Worm (Caenorhabditis elegans) whole organism, young adult: ENCODE measurements around the gene nadk-2.

Experiments used
- B0035.1 ChIP-seq: sonication (generic microtip); optimal IDR thresholded peaks from 2 replicates; lab custom pipeline; 2016; ENCODE audit warnings: missing genetic modification characterization, mild to moderate bottlenecking, missing compliant biosample characterization, missing genotype, missing genetic modification reagents
- F10E7.11 ChIP-seq: sonication (generic microtip); optimal IDR thresholded peaks from 2 replicates; lab custom pipeline; 2017; ENCODE audit warnings: mild to moderate bottlenecking, missing genetic modification characterization, moderate library complexity, missing compliant biosample characterization
- F37B4.10 ChIP-seq: fragments of 200-800 bp; sonication (Bioruptor generic); IDR thresholded peaks from 2 replicates; pipeline ENCODE4 v1.3.6; 2022; ENCODE audit warnings: missing genetic modification characterization, missing compliant biosample characterization
- K12H6.12 ChIP-seq: fragments of 200-800 bp; sonication (Bioruptor generic); optimal IDR thresholded peaks from 2 replicates; lab custom pipeline; 2018; ENCODE audit warnings: mild to moderate bottlenecking, missing genetic modification characterization, missing compliant biosample characterization
- Y67H2A.10 ChIP-seq: fragments of 200-800 bp; sonication (Bioruptor generic); conservative IDR thresholded peaks from 2 replicates; pipeline ENCODE4 v1.3.6; 2022; ENCODE audit warnings: missing genetic modification reagents, missing genetic modification characterization, missing compliant biosample characterization
- akir-1 ChIP-seq: fragments of 200-800 bp; sonication (Bioruptor generic); optimal IDR thresholded peaks from 2 replicates; lab custom pipeline; 2018; ENCODE audit warnings: mild to moderate bottlenecking, missing genetic modification characterization, moderate library complexity, missing compliant biosample characterization
- athp-1 ChIP-seq: sonication (generic microtip); optimal IDR thresholded peaks from 2 replicates; lab custom pipeline; 2017; ENCODE audit warnings: mild to moderate bottlenecking, missing genetic modification characterization, missing compliant biosample characterization
- attf-6 ChIP-seq: fragments of 200-800 bp; sonication (Bioruptor generic); IDR thresholded peaks from 2 replicates; pipeline ENCODE4 v1.3.6; 2022; ENCODE audit warnings: missing genetic modification reagents, missing genetic modification characterization, missing compliant biosample characterization
- ccch-3 ChIP-seq: fragments of 200-800 bp; sonication (Bioruptor generic); optimal IDR thresholded peaks from 2 replicates; lab custom pipeline; 2018; ENCODE audit warnings: mild to moderate bottlenecking, missing genetic modification characterization, missing compliant biosample characterization
- cebp-1 ChIP-seq, 2 experiments: fragments of 200-800 bp in 1 of 2; sonication (Bioruptor generic) in 1 of 2; sonication (generic microtip) in 1 of 2; IDR thresholded peaks in 1 of 2; optimal IDR thresholded peaks in 1 of 2; 2 replicates each; pipeline versions ENCODE4 v1.3.6 to Lab custom; 2017 to 2022; ENCODE audit warnings: missing compliant biosample characterization in 2 of 2, missing genetic modification characterization in 2 of 2, mild to moderate bottlenecking in 1 of 2, missing genetic modification reagents in 1 of 2, moderate library complexity in 1 of 2
- efl-1 ChIP-seq: fragments of 150-350 bp; optimal IDR thresholded peaks from 2 replicates; lab custom pipeline; 2014; ENCODE audit warnings: missing biosample characterization, missing genetic modification reagents, missing genetic modification characterization
- egrh-3 ChIP-seq: fragments of 200-800 bp; sonication (Bioruptor generic); IDR thresholded peaks from 2 replicates; pipeline ENCODE4 v1.3.6; 2022; ENCODE audit warnings: missing genetic modification reagents, missing genetic modification characterization, missing compliant biosample characterization
- ekl-4 ChIP-seq: fragments of 200-800 bp; sonication (Bioruptor generic); IDR thresholded peaks from 2 replicates; pipeline ENCODE4 v1.3.6; 2022; ENCODE audit warnings: missing genetic modification reagents, missing genetic modification characterization, missing compliant biosample characterization
- ets-4 ChIP-seq: fragments of 200-800 bp; sonication (Bioruptor generic); optimal IDR thresholded peaks from 2 replicates; lab custom pipeline; 2018; ENCODE audit warnings: mild to moderate bottlenecking, missing genetic modification characterization, missing compliant biosample characterization
- hlh-26 ChIP-seq: fragments of 200-800 bp; sonication (Bioruptor generic); conservative IDR thresholded peaks from 2 replicates; pipeline ENCODE4 v1.3.6; 2022; ENCODE audit warnings: missing genetic modification reagents, missing genetic modification characterization, missing compliant biosample characterization
- hmg-1.2 ChIP-seq: fragments of 200-800 bp; sonication (Bioruptor generic); IDR thresholded peaks from 2 replicates; pipeline ENCODE4 v1.3.6; 2022; ENCODE audit warnings: missing genetic modification reagents, missing genetic modification characterization, missing compliant biosample characterization
- hrde-1 ChIP-seq: sonication (generic microtip); optimal IDR thresholded peaks from 2 replicates; lab custom pipeline; 2016; ENCODE audit warnings: missing genetic modification characterization, mild to moderate bottlenecking, missing compliant biosample characterization, moderate library complexity, missing genotype, missing genetic modification reagents, borderline replicate concordance
- lag-1 ChIP-seq: fragments of 200-800 bp; sonication (Bioruptor generic); IDR thresholded peaks from 2 replicates; pipeline ENCODE4 v1.3.6; 2022; ENCODE audit warnings: missing genetic modification reagents, missing genetic modification characterization, missing compliant biosample characterization
- lin-26 ChIP-seq: fragments of 200-800 bp; sonication (Bioruptor generic); IDR thresholded peaks from 2 replicates; pipeline ENCODE4 v1.3.6; 2022; ENCODE audit warnings: missing genetic modification reagents, missing genetic modification characterization, missing compliant biosample characterization
- lin-35 ChIP-seq, 3 experiments: fragments of 150-350 bp in 2 of 3; sonication (generic microtip) in 1 of 3; optimal IDR thresholded peaks; 2 replicates each; lab custom pipeline; 2014 to 2018; ENCODE audit warnings: missing biosample characterization in 3 of 3, missing genetic modification characterization in 3 of 3, missing genetic modification reagents in 3 of 3
- lin-40 ChIP-seq: sonication (generic microtip); optimal IDR thresholded peaks from 2 replicates; lab custom pipeline; 2016; ENCODE audit warnings: missing genetic modification characterization, mild to moderate bottlenecking, missing compliant biosample characterization, missing genotype, missing genetic modification reagents
- madf-10 ChIP-seq: sonication (generic microtip); optimal IDR thresholded peaks from 2 replicates; lab custom pipeline; 2016; ENCODE audit warnings: mild to moderate bottlenecking, missing genetic modification characterization, missing compliant biosample characterization
- mcd-1 ChIP-seq: fragments of 200-800 bp; sonication (Bioruptor generic); IDR thresholded peaks from 2 replicates; pipeline ENCODE4 v1.3.6; 2022; ENCODE audit warnings: missing genetic modification reagents, missing genetic modification characterization, missing compliant biosample characterization
- nhr-80 ChIP-seq: sonication (generic microtip); optimal IDR thresholded peaks from 2 replicates; lab custom pipeline; 2016; ENCODE audit warnings: missing genetic modification characterization, missing compliant biosample characterization
- nhr-90 ChIP-seq: sonication (generic microtip); optimal IDR thresholded peaks from 2 replicates; lab custom pipeline; 2016; ENCODE audit warnings: missing genotype, mild to moderate bottlenecking, missing genetic modification characterization, missing compliant biosample characterization
- rec-8 ChIP-seq, 2 experiments: sonication (generic microtip); optimal IDR thresholded peaks; 2 replicates each; lab custom pipeline; 2016; ENCODE audit warnings: mild to moderate bottlenecking in 2 of 2, missing genetic modification characterization in 2 of 2, missing genetic modification reagents in 2 of 2, missing genotype in 2 of 2, missing biosample characterization in 1 of 2, missing compliant biosample characterization in 1 of 2, moderate library complexity in 1 of 2
- repo-1 ChIP-seq: sonication (generic microtip); optimal IDR thresholded peaks from 2 replicates; lab custom pipeline; 2017; ENCODE audit warnings: mild to moderate bottlenecking, missing genetic modification characterization, missing compliant biosample characterization
- rpc-1 ChIP-seq, 2 experiments: fragments of 150-350 bp in 1 of 2; sonication (generic microtip) in 1 of 2; optimal IDR thresholded peaks; 2 replicates each; lab custom pipeline; 2014 to 2018; ENCODE audit warnings: missing biosample characterization in 1 of 2, missing genetic modification characterization in 1 of 2, missing genetic modification reagents in 1 of 2, missing genotype in 1 of 2
- somi-1 ChIP-seq: fragments of 200-800 bp; sonication (Bioruptor generic); optimal IDR thresholded peaks from 2 replicates; lab custom pipeline; 2018; ENCODE audit warnings: mild to moderate bottlenecking, missing genetic modification characterization, missing compliant biosample characterization
- sptf-2 ChIP-seq: fragments of 200-800 bp; sonication (Bioruptor generic); optimal IDR thresholded peaks from 2 replicates; lab custom pipeline; 2018; ENCODE audit warnings: mild to moderate bottlenecking, missing genetic modification characterization, missing compliant biosample characterization
- zfh-2 ChIP-seq: fragments of 200-800 bp; sonication (Bioruptor generic); conservative IDR thresholded peaks from 2 replicates; pipeline ENCODE4 v1.3.6; 2022; ENCODE audit warnings: missing genetic modification reagents, missing genetic modification characterization, missing compliant biosample characterization
- ztf-22 ChIP-seq: fragments of 200-800 bp; sonication (Bioruptor generic); optimal IDR thresholded peaks from 2 replicates; lab custom pipeline; 2018; ENCODE audit warnings: mild to moderate bottlenecking, missing genetic modification characterization, moderate library complexity, missing compliant biosample characterization
- ztf-26 ChIP-seq: sonication (generic microtip); optimal IDR thresholded peaks from 2 replicates; lab custom pipeline; 2017; ENCODE audit warnings: missing genetic modification characterization, missing compliant biosample characterization
- ztf-3 ChIP-seq: fragments of 200-800 bp; sonication (Bioruptor generic); optimal IDR thresholded peaks from 2 replicates; lab custom pipeline; 2018; ENCODE audit warnings: mild to moderate bottlenecking, missing genetic modification characterization, missing compliant biosample characterization
- ztf-6 ChIP-seq: fragments of 200-800 bp; sonication (Bioruptor generic); IDR thresholded peaks from 2 replicates; pipeline ENCODE4 v1.3.6; 2022; ENCODE audit warnings: missing genetic modification reagents, missing genetic modification characterization, missing compliant biosample characterization

nadk-2 gene

DNA sequence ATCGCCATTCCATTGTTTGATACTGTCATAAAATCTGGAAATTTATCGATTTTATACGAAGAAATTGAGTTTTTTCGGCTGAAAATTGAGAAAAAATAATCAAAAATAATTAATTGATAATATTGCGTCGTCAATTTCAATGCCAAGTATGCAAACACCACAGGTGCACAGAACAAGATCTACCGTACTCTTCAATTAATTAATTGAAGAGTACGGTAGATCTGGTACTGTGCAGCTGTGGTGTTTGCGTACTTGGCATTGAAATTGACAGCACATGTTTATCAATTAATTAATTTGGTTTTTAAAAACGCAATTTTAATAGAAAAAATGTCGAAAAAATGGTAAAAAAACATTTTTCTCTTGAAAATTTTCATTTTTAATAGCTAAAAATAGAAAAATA is 39.5 kb downstream of the nadk-2 start, which contains the start of gene cnt-1 (continued):
- no peak for TF ChIP-seq F10E7.11

DNA sequence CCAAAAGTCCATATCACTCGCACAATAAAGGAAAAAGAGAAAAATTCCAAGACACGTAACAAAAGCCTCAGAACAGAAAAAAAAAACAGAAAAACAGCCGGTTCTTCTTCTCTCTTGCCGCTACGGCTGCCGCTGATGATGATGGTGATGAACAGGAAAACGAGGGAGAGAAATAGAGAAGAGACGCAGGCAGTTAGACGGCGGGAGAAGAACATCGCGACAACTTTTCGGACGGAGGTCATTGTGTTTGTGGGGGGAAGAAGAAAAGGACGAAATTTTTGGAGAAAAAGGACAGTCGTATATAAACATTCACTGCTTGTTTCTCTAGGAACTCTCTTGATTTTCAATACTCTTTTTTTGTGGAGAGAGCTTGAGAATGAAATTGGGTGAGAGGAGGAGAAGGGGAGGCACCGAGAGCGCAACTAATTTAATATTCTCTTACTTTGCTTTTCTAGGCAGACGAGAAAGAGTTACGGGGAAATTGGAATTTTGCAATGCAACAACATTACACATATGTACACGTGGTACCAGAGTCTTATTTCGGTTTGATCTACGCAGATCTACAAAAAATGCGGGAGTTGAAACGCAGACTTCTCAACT is 40.3 kb downstream of the nadk-2 start:
- TF ChIP-seq madf-10 (tag; lab: Kevin White, UChicago) (peak; percentile 28), ccch-3 (GFP tag; lab: Kevin White, UChicago) (no peak), ztf-3 (GFP tag; lab: Kevin White, UChicago) (no peak), B0035.1 (tag; lab: Kevin White, UChicago) (no peak), ztf-22 (no peak), Y67H2A.10 (GFP tag; lab: Robert Waterston, UW) (no peak), lin-35 (GFP tag; optimal IDR thresholded peaks at IDR 0.05; lab: Kevin White, UChicago) (peak in 1 of 3 experiments; percentile 20), nhr-90 (tag; lab: Kevin White, UChicago) (no peak), repo-1 (tag; lab: Kevin White, UChicago) (no peak), ztf-6 (GFP tag; lab: Robert Waterston, UW) (no peak), hlh-26 (no peak), efl-1 (GFP tag; lab: Kevin White, UChicago) (no peak), lin-40 (tag; lab: Kevin White, UChicago) (peak; percentile 71), akir-1 (no peak), ekl-4 (GFP tag; lab: Robert Waterston, UW) (no peak), ets-4 (GFP tag; lab: Kevin White, UChicago) (no peak), F10E7.11 (no peak), zfh-2 (no peak; the same call in 1 of the 2 replicates), egrh-3 (GFP tag; lab: Robert Waterston, UW) (peak; percentile 30; the same call in 1 of the 2 replicates), hrde-1 (tag; lab: Kevin White, UChicago) (no peak), sptf-2 (GFP tag; lab: Kevin White, UChicago) (no peak), athp-1 (tag; lab: Kevin White, UChicago) (no peak), F37B4.10 (GFP tag; lab: Robert Waterston, UW) (no peak), lin-26 (GFP tag; lab: Robert Waterston, UW) (no peak), attf-6 (GFP tag; lab: Robert Waterston, UW) (no peak), rec-8 (tag; optimal IDR thresholded peaks at IDR 0.05; lab: Kevin White, UChicago) (no peak), ztf-26 (tag; lab: Kevin White, UChicago) (peak; percentile 3), rpc-1 (optimal IDR thresholded peaks at IDR 0.05; lab: Kevin White, UChicago) (no peak), rpc-1 (tag; optimal IDR thresholded peaks at IDR 0.05; lab: Kevin White, UChicago) (no peak), cebp-1 (GFP tag; IDR thresholded peaks at IDR 0.05; lab: Robert Waterston, UW) (no peak), cebp-1 (tag; optimal IDR thresholded peaks at IDR 0.05; lab: Kevin White, UChicago) (peak; percentile 54), mcd-1 (GFP tag; lab: Robert Waterston, UW) (peak; percentile 55; the same call in 1 of the 2 replicates), nhr-80 (tag; lab: Kevin White, UChicago) (peak; percentile 47), K12H6.12 (tag; lab: Kevin White, UChicago) (peak; percentile 14), hmg-1.2 (GFP tag; lab: Robert Waterston, UW) (peak; percentile 80)

DNA sequence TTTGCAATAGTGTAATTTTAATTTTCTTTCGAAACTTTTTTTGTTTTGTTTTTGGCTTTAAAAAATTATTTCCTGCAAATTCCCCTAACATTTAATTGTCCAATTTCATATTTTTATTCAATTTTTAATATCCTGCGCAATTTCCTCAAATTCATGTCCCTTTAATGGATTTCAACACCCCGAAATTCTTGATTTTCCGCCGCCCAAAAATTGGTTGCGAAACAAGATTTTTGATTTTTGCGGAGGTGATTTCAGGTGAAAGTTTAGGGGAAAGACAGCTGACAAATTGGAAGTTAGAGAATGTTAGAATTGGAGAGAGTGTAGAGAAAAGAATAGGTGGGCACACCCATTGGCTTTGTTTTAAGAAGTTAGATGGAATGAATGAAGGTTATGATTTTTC is 45.6 kb downstream of the nadk-2 start:
- TF ChIP-seq cebp-1 (GFP tag; IDR thresholded peaks at IDR 0.05; lab: Robert Waterston, UW), result 0 out of 2 replicates have a peak, but pooled peaks have one; percentile 16
- peak; percentile 87 for TF ChIP-seq cebp-1 (tag; optimal IDR thresholded peaks at IDR 0.05; lab: Kevin White, UChicago)
- TF ChIP-seq hmg-1.2 (GFP tag; lab: Robert Waterston, UW), result 0 out of 2 replicates have a peak, but pooled peaks have one; percentile 20
- no peak for TF ChIP-seq lin-35 (GFP tag; optimal IDR thresholded peaks at IDR 0.05; lab: Kevin White, UChicago)
- no peak for TF ChIP-seq ekl-4 (GFP tag; lab: Robert Waterston, UW)
- TF ChIP-seq somi-1 (GFP tag; lab: Kevin White, UChicago), result no peak
- no peak for TF ChIP-seq lag-1
